Worm (Caenorhabditis elegans): ENCODE results near the gene srh-79.

DNA sequence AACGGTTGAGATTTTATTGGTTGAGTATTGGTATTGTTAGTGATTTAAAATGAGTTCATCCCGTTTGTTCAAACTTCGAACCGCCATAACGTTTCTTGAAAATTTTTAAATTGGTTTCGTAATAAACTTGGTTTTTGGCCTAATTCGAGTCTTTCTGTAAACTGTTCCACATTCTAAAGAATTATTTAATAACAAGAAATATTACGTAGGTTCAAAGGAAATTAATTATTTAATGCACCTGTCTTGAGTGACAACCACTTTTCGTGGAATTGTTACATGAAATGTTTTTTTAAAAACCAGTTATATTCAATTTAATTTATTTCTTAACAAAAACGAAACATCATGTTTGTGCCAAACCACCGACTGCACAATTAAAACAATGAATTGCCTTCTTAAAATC lies 3.7 kb downstream of the srh-79 start:
- TF ChIP-seq dao-5 (tag; optimal IDR thresholded peaks at IDR 0.05) (no peak), him-1 (tag; optimal IDR thresholded peaks at IDR 0.05) (no peak), W03F9.2 (tag; optimal IDR thresholded peaks at IDR 0.05) (no peak)
